Fruit fly (Drosophila melanogaster) whole organism, prepupa: ENCODE data around the gene if.

Experiments used
- CG10669 ChIP-seq: fragments of 200-800 bp; sonication (Bioruptor generic); optimal IDR thresholded peaks from 3 replicates; lab custom pipeline; 2018; ENCODE audit warnings: missing biosample characterization, mild to moderate bottlenecking, missing genetic modification characterization, moderate library complexity
- CG11762 ChIP-seq: fragments of 200-800 bp; sonication (Bioruptor generic); optimal IDR thresholded peaks from 3 replicates; lab custom pipeline; 2016; ENCODE audit warnings: missing biosample characterization, missing genetic modification characterization; ENCODE audit not compliant: insufficient read depth
- CG15336 ChIP-seq: fragments of 200-800 bp; sonication (Bioruptor generic); IDR thresholded peaks from 2 replicates; pipeline ENCODE4 v1.3.6; 2022; ENCODE audit warnings: missing biosample characterization, missing genetic modification characterization
- CG1621 ChIP-seq: fragments of 200-800 bp; sonication (Bioruptor generic); optimal IDR thresholded peaks from 3 replicates; lab custom pipeline; 2018; ENCODE audit warnings: missing biosample characterization, mild to moderate bottlenecking, missing genetic modification characterization
- CG16779 ChIP-seq: fragments of 200-800 bp; sonication (Bioruptor generic); optimal IDR thresholded peaks from 3 replicates; lab custom pipeline; 2017; ENCODE audit warnings: missing biosample characterization, mild to moderate bottlenecking, missing genetic modification characterization
- CG3032 ChIP-seq: fragments of 200-800 bp; optimal IDR thresholded peaks from 2 replicates; lab custom pipeline; 2019; ENCODE audit warnings: missing biosample characterization, mild to moderate bottlenecking, missing genetic modification characterization, moderate library complexity
- CG31627 ChIP-seq: fragments of 200-800 bp; sonication (Bioruptor generic); optimal IDR thresholded peaks from 3 replicates; lab custom pipeline; 2016; ENCODE audit warnings: missing biosample characterization, missing genetic modification characterization
- CG32006 ChIP-seq: fragments of 200-800 bp; sonication (Bioruptor generic); optimal IDR thresholded peaks from 3 replicates; lab custom pipeline; 2017; ENCODE audit warnings: missing biosample characterization, mild to moderate bottlenecking, missing genetic modification characterization
- CG3919 ChIP-seq: fragments of 200-800 bp; sonication (Bioruptor generic); optimal IDR thresholded peaks from 3 replicates; lab custom pipeline; 2016; ENCODE audit warnings: missing biosample characterization, missing genetic modification characterization
- CG4318 ChIP-seq: fragments of 200-800 bp; sonication (Bioruptor generic); optimal IDR thresholded peaks from 3 replicates; lab custom pipeline; 2017; ENCODE audit warnings: missing biosample characterization, mild to moderate bottlenecking, missing genetic modification characterization
- CG6163 ChIP-seq: fragments of 200-800 bp; sonication (Bioruptor generic); IDR thresholded peaks from 3 replicates; pipeline ENCODE4 v1.3.6; 2022; ENCODE audit warnings: missing biosample characterization, missing genetic modification characterization
- CG6792 ChIP-seq: fragments of 200-800 bp; sonication (Bioruptor generic); optimal IDR thresholded peaks from 3 replicates; lab custom pipeline; 2016; ENCODE audit warnings: missing biosample characterization, missing genetic modification characterization
- CG6808 ChIP-seq: fragments of 200-800 bp; sonication (Bioruptor generic); optimal IDR thresholded peaks from 3 replicates; lab custom pipeline; 2017; ENCODE audit warnings: missing biosample characterization, missing genetic modification characterization, mild to moderate bottlenecking, moderate library complexity, missing genetic modification reagents
- CG6854 ChIP-seq: fragments of 200-800 bp; sonication (Bioruptor generic); optimal IDR thresholded peaks from 2 replicates; lab custom pipeline; 2017; ENCODE audit warnings: missing biosample characterization, mild to moderate bottlenecking, missing genetic modification characterization
- CG7368 ChIP-seq: fragments of 200-800 bp; sonication (Bioruptor generic); optimal IDR thresholded peaks from 3 replicates; lab custom pipeline; 2016; ENCODE audit warnings: missing biosample characterization, missing genetic modification characterization
- Eip78C ChIP-seq: fragments of 200-800 bp; sonication (Bioruptor generic); peaks from one replicate; lab custom pipeline; 2016; ENCODE audit warnings: missing biosample characterization, missing genetic modification characterization
- Ets21C ChIP-seq: fragments of 200-800 bp; sonication (Bioruptor generic); optimal IDR thresholded peaks from 3 replicates; lab custom pipeline; 2016; ENCODE audit warnings: missing biosample characterization, missing genetic modification characterization
- Gug ChIP-seq: fragments of 200-800 bp; sonication (Bioruptor generic); IDR thresholded peaks from 2 replicates; pipeline ENCODE4 v1.3.6; 2022; ENCODE audit warnings: missing biosample characterization, missing genetic modification characterization
- Hr38 ChIP-seq: sonication (Bioruptor generic); optimal IDR thresholded peaks from 2 replicates; lab custom pipeline; 2016; ENCODE audit warnings: missing biosample characterization, missing genetic modification characterization
- Hr4 ChIP-seq: fragments of 200-800 bp; sonication (Bioruptor generic); optimal IDR thresholded peaks from 3 replicates; lab custom pipeline; 2016; ENCODE audit warnings: missing biosample characterization, missing genetic modification characterization
- Lpt ChIP-seq: fragments of 200-800 bp; sonication (Bioruptor generic); optimal IDR thresholded peaks from 3 replicates; lab custom pipeline; 2016; ENCODE audit warnings: missing biosample characterization, missing genetic modification characterization
- Met ChIP-seq: fragments of 200-800 bp; sonication (Bioruptor generic); optimal IDR thresholded peaks from 3 replicates; lab custom pipeline; 2016; ENCODE audit warnings: missing biosample characterization, missing genetic modification characterization
- OdsH ChIP-seq: fragments of 200-800 bp; sonication (Bioruptor generic); optimal IDR thresholded peaks from 3 replicates; lab custom pipeline; 2016; ENCODE audit warnings: missing biosample characterization, missing genetic modification characterization
- Sox102F ChIP-seq: fragments of 200-800 bp; sonication (Bioruptor generic); optimal IDR thresholded peaks from 2 replicates; lab custom pipeline; 2016; ENCODE audit warnings: missing biosample characterization, mild to moderate bottlenecking, missing genetic modification characterization
- Sox14 ChIP-seq: fragments of 200-800 bp; sonication (Bioruptor generic); optimal IDR thresholded peaks from 3 replicates; lab custom pipeline; 2016; ENCODE audit warnings: missing biosample characterization, missing genetic modification characterization
- Sox15 ChIP-seq: fragments of 200-800 bp; sonication (Bioruptor generic); optimal IDR thresholded peaks from 3 replicates; lab custom pipeline; 2016; ENCODE audit warnings: missing biosample characterization, missing genetic modification characterization
- achi ChIP-seq: fragments of 200-800 bp; sonication (Bioruptor generic); optimal IDR thresholded peaks from 3 replicates; lab custom pipeline; 2016; ENCODE audit warnings: missing biosample characterization, missing genetic modification characterization
- acj6 ChIP-seq: fragments of 200-800 bp; sonication (Bioruptor generic); optimal IDR thresholded peaks from 3 replicates; lab custom pipeline; 2016; ENCODE audit warnings: missing biosample characterization, missing genetic modification characterization
- dac ChIP-seq: fragments of 200-800 bp; sonication (Bioruptor generic); optimal IDR thresholded peaks from 2 replicates; lab custom pipeline; 2017; ENCODE audit warnings: missing biosample characterization, mild to moderate bottlenecking, missing genetic modification characterization
- eg ChIP-seq: fragments of 200-800 bp; sonication (Bioruptor generic); IDR thresholded peaks from 3 replicates; pipeline ENCODE4 v1.3.6; 2022; ENCODE audit warnings: missing biosample characterization, missing genetic modification characterization
- esn ChIP-seq: fragments of 200-800 bp; sonication (Bioruptor generic); optimal IDR thresholded peaks from 2 replicates; lab custom pipeline; 2016; ENCODE audit warnings: missing biosample characterization, mild to moderate bottlenecking, missing genetic modification characterization, moderate library complexity
- fd85E ChIP-seq: fragments of 200-800 bp; sonication (Bioruptor generic); optimal IDR thresholded peaks from 3 replicates; lab custom pipeline; 2016; ENCODE audit warnings: missing biosample characterization, missing genetic modification characterization
- net ChIP-seq: fragments of 200-800 bp; sonication (Bioruptor generic); optimal IDR thresholded peaks from 3 replicates; lab custom pipeline; 2016; ENCODE audit warnings: missing biosample characterization, missing genetic modification characterization
- pdm3 ChIP-seq: fragments of 200-800 bp; sonication (Bioruptor generic); optimal IDR thresholded peaks from 3 replicates; lab custom pipeline; 2016; ENCODE audit warnings: missing biosample characterization, missing genetic modification characterization
- spab ChIP-seq: fragments of 200-800 bp; sonication (Bioruptor generic); optimal IDR thresholded peaks from 2 replicates; lab custom pipeline; 2017; ENCODE audit warnings: missing biosample characterization, mild to moderate bottlenecking, missing genetic modification characterization, missing genetic modification reagents
- ss ChIP-seq, 2 experiments: fragments of 200-800 bp; sonication (Bioruptor generic); optimal IDR thresholded peaks; 2 replicates in 1 of 2; 3 replicates in 1 of 2; lab custom pipeline; 2017 to 2018; ENCODE audit warnings: mild to moderate bottlenecking in 2 of 2, missing biosample characterization in 2 of 2, missing genetic modification characterization in 2 of 2, moderate library complexity in 1 of 2

Gene if

DNA sequence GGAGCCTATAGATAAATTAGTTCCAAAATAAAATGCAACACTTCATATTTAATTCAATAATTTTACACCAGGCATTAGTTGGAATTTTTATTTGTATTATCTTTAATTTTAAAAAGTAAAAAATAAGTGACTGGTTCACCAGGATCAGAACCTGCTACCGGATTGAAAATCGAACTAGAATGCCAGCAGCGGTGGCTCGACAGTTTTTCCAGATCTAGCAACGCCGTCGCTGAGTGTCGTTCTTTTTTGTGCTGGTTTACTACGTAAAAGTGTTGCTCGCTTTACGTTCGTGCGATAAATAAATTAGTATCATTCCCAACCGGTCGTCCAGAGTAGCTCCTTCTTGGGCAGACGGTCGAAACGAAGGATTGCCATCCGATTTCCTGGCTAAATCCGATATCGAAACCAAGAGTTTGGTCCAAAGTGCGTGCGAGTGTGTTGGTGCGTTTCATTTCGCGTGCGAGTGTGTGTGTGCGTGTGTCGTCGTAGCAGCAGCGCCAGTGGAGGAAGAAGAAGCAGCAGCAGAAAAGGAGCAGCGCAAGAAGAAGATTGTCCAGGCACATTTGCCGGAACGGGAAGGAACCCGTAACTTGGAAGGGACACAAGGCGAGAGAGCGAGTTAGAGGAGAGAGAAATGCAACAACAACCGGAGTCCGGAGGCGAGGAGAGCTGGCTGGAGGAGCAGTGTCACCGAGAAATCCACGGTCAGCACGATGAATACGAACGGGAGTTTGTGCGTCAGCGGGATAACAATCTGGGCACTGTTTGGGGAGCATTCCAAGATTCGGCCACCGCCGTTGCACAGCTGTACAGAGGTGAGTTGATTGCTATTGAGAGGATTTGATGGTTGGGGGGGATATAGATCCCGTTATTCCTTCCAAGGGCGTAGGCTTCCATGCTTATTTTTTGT is 8.9 kb upstream of the if start, which contains the start of gene CG4768:
Gene CG4768, plus strand, starts transcription at position 200 of the 910 bp plus-strand sequence.
- TF ChIP-seq Hr4 (GFP tag; lab: Kevin White, UChicago), result no peak
- no peak for TF ChIP-seq CG6808 (GFP tag; lab: Kevin White, UChicago)
- no peak for TF ChIP-seq CG15336 (GFP tag; lab: Robert Waterston, UW)
- no peak for TF ChIP-seq Ets21C (GFP tag; lab: Kevin White, UChicago)
- no peak for TF ChIP-seq achi
- TF ChIP-seq CG3032, result no peak
- peak; percentile 35 for TF ChIP-seq CG1621
- TF ChIP-seq CG6854 (GFP tag; lab: Kevin White, UChicago), result peak; percentile 7
- TF ChIP-seq ss (GFP tag; optimal IDR thresholded peaks at IDR 0.05; lab: Kevin White, UChicago), result peak; percentile 22 to 29
- no peak for TF ChIP-seq CG16779
- peak; percentile 30 for TF ChIP-seq Eip78C (GFP tag; lab: Kevin White, UChicago)
- TF ChIP-seq Met (GFP tag; lab: Kevin White, UChicago), result no peak
- TF ChIP-seq CG4318 (GFP tag; lab: Kevin White, UChicago), result no peak
- no peak for TF ChIP-seq OdsH

DNA sequence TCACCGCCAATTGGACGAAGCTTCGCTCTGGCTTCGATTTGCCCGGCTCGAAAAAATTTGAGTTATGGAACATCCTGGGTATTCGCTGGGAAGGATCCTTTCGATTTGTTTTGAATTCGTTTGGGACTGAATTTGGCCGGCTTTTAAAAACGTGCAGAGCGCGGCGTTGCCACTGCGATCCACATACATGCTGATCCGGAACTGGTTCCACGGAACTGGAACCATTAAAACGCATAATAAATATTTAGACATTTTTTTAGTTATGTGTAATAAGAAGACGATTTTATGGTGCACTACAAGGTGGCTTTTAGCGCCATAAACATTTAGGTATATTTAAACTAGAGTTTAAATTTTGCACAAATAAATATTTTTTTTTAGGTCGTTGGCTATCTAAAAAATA is 7.8 kb upstream of the if start, which contains the start of gene Rrp45:
Gene Rrp45, minus strand, starts transcription at position 209 of the 400 bp plus-strand sequence.
- TF ChIP-seq Hr4 (GFP tag; lab: Kevin White, UChicago) (no peak), Sox14 (peak; percentile 18), Eip78C (GFP tag; lab: Kevin White, UChicago) (peak; percentile 52), Sox102F (no peak)

DNA sequence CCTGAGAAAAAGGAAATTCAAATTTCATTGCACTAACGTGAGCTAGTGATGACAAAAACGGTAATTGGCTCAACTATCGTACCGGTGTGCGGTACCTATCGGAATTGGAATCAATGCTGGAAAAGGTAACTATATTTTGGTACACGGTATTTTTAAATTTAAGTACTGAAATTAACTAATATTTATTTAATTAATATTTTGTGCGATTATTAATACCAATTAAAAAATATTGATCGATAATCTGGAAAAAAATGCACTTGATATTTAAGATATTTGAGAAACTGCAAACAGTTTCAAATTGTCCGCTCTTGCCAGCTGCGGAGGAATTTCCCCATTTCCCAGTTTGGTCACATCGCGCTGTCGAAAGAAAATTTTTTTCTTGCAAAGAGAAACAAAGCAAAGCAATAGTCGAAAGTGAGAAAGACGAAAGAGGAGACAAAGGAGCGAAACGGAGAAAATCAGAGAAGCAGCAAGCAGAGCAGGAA is 4.2 kb upstream of the if start:
- TF ChIP-seq CG4318 (GFP tag; lab: Kevin White, UChicago), result no peak
- TF ChIP-seq CG6163 (GFP tag; lab: Robert Waterston, UW), result 0 out of 3 replicates have a peak, but pooled peaks have one; percentile 12
- peak; percentile 0 for TF ChIP-seq CG31627 (GFP tag; lab: Kevin White, UChicago)
- peak; percentile 39 for TF ChIP-seq acj6 (GFP tag; lab: Kevin White, UChicago)
- no peak for TF ChIP-seq Hr38 (GFP tag; lab: Kevin White, UChicago)
- TF ChIP-seq Sox14, result peak; percentile 61

DNA sequence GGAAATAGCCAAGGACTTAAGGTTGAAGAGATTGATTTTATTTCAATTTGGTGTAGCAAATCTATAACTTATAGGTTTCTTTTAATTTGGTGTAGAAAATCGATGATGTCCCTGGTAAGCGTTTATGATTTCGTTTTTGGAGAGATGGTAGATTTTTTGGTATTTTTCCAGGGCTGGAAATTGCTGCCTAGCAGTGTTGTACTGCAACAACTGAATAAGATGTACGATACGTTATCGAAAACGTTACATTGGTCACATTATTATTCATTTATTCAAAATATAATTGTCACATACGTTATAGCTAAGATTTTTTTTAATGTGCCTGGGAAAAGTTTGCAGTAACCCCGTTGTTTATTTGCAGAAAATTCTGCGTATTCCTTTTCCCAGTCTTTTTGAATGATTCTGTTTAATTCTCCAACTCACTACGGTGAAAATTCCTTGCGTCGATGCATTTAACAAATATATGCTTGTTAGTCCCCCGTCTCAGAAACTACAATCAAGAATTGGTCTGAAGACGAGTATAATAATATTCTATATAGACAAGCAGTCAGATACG is 3.7 kb upstream of the if start, which contains the start of the genes CG9609 and Sap30:
Gene CG9609, minus strand, starts transcription at position 149 of the 556 bp plus-strand sequence.
Gene Sap30, plus strand, starts transcription at position 424 of the 556 bp plus-strand sequence.
- TF ChIP-seq Ets21C (GFP tag; lab: Kevin White, UChicago) (no peak), esn (GFP tag; lab: Kevin White, UChicago) (peak; percentile 15), Eip78C (GFP tag; lab: Kevin White, UChicago) (peak; percentile 49), CG4318 (GFP tag; lab: Kevin White, UChicago) (no peak), spab (GFP tag; lab: Kevin White, UChicago) (no peak)

DNA sequence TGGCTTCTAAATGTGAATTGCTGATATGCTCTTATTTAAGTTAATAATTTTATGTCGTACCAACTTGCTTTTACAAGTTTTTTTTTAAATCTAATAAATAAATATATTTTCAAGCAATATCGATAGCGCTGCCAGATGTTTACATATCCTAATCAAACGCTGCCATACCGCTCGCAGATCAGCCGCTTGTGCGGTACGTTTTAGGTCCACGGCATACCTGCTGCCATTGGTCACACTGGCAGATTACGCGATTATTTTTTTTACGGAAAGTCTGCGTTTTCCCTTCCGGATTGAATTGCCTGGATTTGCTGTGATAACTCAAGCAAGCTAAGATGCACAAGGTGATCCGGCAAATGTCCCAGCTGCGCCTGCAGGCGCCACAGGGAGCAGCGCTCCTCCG is 509 bp upstream of the if start, which contains the start of gene mRpL22:
Gene mRpL22, plus strand, starts transcription at position 191 of the 400 bp plus-strand sequence.
- TF ChIP-seq CG7368 (no peak), CG1621 (peak; percentile 90)

DNA sequence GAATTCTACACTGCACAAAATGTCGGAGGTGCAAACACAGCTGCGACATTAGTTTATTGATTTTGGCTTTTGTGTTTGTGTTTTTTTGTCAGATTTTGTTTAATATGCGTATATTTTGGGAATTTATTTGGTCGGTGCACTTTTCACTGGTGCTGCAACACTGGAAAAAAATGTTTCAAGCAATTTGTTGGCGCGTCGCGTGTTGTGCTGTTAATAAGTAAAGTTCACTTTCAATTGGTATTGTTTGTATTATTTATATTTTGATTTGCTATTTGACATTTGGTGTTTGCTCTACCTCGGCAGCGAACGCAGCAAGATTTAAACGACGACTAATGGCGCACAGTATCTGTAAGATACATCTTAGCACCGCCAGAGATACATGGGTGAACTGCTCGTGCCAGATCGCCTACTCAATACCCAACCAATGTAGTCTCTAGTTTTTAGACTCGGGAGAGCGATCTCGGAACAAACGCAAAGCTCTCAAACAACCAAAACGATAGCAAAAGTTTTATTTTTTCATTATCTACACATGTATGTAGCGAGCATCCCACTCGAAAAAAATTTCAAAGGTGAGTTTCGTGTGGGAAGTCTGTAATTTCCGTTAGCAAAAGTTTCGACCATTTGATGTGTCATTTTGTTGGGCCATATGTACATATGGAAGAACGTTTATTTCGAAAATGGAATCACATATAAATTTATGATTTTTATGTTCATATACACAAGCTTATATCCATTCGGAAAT is 888 bp downstream of the if start:
- TF ChIP-seq CG7368 (peak; percentile 20), pdm3 (GFP tag; lab: Kevin White, UChicago) (peak; percentile 38), eg (GFP tag; lab: Robert Waterston, UW) (peak; percentile 72), CG11762 (GFP tag; lab: Kevin White, UChicago) (peak; percentile 52), Lpt (peak; percentile 56), dac (GFP tag; lab: Kevin White, UChicago) (peak; percentile 18), CG10669 (GFP tag; lab: Kevin White, UChicago) (peak; percentile 22), esn (GFP tag; lab: Kevin White, UChicago) (peak; percentile 7), CG3919 (GFP tag; lab: Kevin White, UChicago) (peak; percentile 31), Gug (peak; percentile 53; the same call in 1 of the 2 replicates), net (peak; percentile 51), CG6792 (GFP tag; lab: Kevin White, UChicago) (peak; percentile 20), fd85E (GFP tag; lab: Kevin White, UChicago) (no peak), Sox15 (no peak), CG15336 (GFP tag; lab: Robert Waterston, UW) (peak; percentile 71), CG6163 (GFP tag; lab: Robert Waterston, UW) (peak; percentile 75), CG32006 (GFP tag; lab: Kevin White, UChicago) (peak; percentile 64)
